Worm (Caenorhabditis elegans): Measurements from ENCODE around the gene nhr-251.

Gene nhr-251

DNA sequence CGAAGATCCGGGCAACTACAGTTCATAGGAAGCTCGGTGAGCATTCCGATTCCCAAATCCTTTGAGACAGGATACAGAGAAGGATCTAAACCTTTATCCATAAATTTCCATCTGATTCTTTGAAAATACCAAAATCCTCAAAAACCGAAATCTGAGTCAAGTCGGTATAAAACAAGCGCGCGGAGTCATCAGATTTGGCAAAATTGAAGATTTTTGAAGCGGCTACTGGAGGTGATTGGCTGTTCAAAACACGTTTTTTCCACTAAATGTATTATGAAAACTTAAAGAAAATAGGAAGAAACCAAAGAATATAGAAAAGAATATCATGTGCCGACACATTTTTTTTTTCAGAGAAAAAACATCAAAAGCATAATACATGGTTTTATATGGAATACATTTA, 25.7 kb upstream of the nhr-251 start, which contains the start of gene C14C6.13 (continued):
- no peak for TF ChIP-seq D2030.7 (GFP tag; IDR thresholded peaks at IDR 0.05)
- no peak for TF ChIP-seq ceh-40 (GFP tag; IDR thresholded peaks at IDR 0.05)
- TF ChIP-seq snpc-4 (GFP tag; optimal IDR thresholded peaks at IDR 0.05) = no peak
- TF ChIP-seq snpc-4 (tag; optimal IDR thresholded peaks at IDR 0.05) = no peak
- no peak for TF ChIP-seq sptf-2 (GFP tag; optimal IDR thresholded peaks at IDR 0.05)

DNA sequence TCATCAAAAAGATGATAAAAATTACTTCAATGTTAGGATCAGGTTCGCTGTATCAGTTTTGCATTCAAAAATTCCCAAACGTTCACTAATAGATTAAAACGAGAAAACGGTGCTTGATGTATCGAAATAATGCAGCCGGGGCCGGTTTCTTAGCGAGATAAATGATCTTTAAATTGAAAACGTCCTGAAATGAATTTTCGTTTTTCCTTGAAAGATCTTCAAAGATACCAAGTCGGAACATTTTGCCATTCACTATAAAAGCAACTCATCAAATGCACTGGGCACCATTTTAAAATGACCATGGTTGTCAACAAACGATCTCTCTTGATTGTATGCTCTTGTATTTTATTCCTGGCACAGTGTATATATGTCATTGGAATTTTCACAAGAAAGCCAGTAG, 24.3 kb upstream of the nhr-251 start, which contains the start of gene K06H6.5:
TSS of gene K06H6.5 (plus strand) at position 301 of the 400 bp plus-strand sequence.
- TF ChIP-seq B0035.1 (tag; optimal IDR thresholded peaks at IDR 0.05) = no peak
- TF ChIP-seq Y53G8AR.9 (GFP tag; conservative IDR thresholded peaks at IDR 0.05) = no peak
- TF ChIP-seq F22D6.2 (tag; optimal IDR thresholded peaks at IDR 0.05) = no peak
- no peak for TF ChIP-seq C17E4.6 (GFP tag; IDR thresholded peaks at IDR 0.05)
- TF ChIP-seq B0019.2 (GFP tag; conservative IDR thresholded peaks at IDR 0.05) = no peak
- no peak for TF ChIP-seq chd-7 (tag; optimal IDR thresholded peaks at IDR 0.05)
- no peak for TF ChIP-seq dpff-1 (tag; optimal IDR thresholded peaks at IDR 0.05)
- TF ChIP-seq attf-3 (GFP tag; conservative IDR thresholded peaks at IDR 0.05) = no peak
- no peak for TF ChIP-seq dox-1 (GFP tag; IDR thresholded peaks at IDR 0.05)
- no peak for TF ChIP-seq tlf-1 (GFP tag; optimal IDR thresholded peaks at IDR 0.05)
- no peak for TF ChIP-seq T07F8.4 (tag; optimal IDR thresholded peaks at IDR 0.05)
- TF ChIP-seq snpc-3.4 (tag; optimal IDR thresholded peaks at IDR 0.05) = no peak
- TF ChIP-seq lsy-27 (tag; optimal IDR thresholded peaks at IDR 0.05; ENCODE audit: borderline replicate concordance, insufficient read depth) = no peak
- no peak for TF ChIP-seq B0336.3 (GFP tag; IDR thresholded peaks at IDR 0.05)
- TF ChIP-seq attf-5 (GFP tag; optimal IDR thresholded peaks at IDR 0.05) = no peak

DNA sequence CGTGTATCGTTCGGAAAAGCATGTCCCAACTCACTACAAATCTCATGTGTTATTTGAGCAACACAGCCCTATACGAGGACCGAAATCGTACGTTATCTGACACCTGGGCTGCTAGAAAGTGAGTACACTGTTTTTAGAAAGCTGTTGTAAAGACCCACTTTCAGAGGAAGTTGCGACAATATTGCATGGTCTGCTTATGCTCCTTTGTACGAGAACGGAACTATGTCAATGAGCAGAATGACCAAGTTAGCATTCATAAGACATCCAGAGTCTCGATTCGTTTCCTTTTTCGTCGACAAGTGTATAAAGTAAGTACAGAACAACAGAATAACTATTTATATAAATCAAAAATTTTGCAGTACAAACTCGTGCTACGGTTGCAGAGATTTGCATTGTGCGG, 23.4 kb upstream of the nhr-251 start:
- TF ChIP-seq sea-2 (GFP tag; IDR thresholded peaks at IDR 0.05) = no peak
- TF ChIP-seq ztf-28 (GFP tag; IDR thresholded peaks at IDR 0.05) = no peak
- TF ChIP-seq egl-18 (GFP tag; IDR thresholded peaks at IDR 0.05) = no peak
- no peak for TF ChIP-seq rcor-1 (GFP tag; IDR thresholded peaks at IDR 0.05)
- no peak for TF ChIP-seq madf-6 (GFP tag; IDR thresholded peaks at IDR 0.05)
- no peak for TF ChIP-seq ceh-79 (tag; optimal IDR thresholded peaks at IDR 0.05)
- TF ChIP-seq attf-5 (GFP tag; optimal IDR thresholded peaks at IDR 0.05) = no peak

DNA sequence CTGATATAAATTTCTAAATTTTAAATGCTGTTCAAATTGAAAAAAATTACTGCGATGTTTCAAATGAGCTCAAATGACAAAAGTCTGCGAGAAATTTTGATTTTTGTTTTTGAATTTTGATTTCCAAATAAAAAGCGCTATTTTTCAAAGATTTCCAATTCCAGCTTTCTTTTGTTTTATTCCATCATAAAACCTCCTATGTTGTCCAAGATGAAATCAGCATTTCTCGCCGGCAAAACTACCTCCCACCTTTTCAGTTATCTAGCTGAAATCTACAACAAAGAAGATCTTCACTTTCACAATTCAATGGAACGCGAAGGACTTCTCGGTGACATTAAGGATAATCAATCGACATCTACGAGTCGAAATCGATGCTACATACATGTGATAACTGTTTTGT, 21.4 kb upstream of the nhr-251 start, which contains the start of gene K06H6.4:
TSS of gene K06H6.4 (plus strand) at position 301 of the 400 bp plus-strand sequence.
- TF ChIP-seq Y95B8A.8 (GFP tag; IDR thresholded peaks at IDR 0.05) (no peak), tbx-9 (tag; optimal IDR thresholded peaks at IDR 0.05; ENCODE audit: borderline replicate concordance) (no peak), attf-3 (GFP tag; conservative IDR thresholded peaks at IDR 0.05) (no peak), ztf-22 (GFP tag; optimal IDR thresholded peaks at IDR 0.05) (no peak), zfh-2 (GFP tag; conservative IDR thresholded peaks at IDR 0.05) (no peak), Y56A3A.18 (GFP tag; IDR thresholded peaks at IDR 0.05) (no peak), dpl-1 (GFP tag; optimal IDR thresholded peaks at IDR 0.05) (no peak)

DNA sequence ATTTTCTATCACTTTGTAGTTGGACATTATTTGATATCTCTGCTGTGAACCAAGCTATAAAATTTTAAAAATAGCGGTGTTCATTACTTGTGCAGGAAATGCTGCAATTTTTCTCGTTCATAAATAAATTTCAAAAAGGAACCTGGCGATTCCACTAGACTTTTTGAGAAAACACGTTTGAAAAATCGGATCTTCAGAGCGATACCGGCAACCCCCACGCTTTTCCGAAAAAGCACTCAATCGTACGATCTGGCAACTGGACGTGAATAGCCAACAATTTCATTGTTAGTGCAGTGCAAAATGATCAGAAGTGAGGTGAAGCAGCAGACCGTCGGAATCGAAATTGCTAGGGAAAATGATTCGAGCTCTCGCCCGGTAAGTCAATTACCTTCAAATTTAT, 18.7 kb upstream of the nhr-251 start, which contains the start of gene nstp-7:
TSS of gene nstp-7 (plus strand) at position 301 of the 400 bp plus-strand sequence.
- TF ChIP-seq rpc-1 (optimal IDR thresholded peaks at IDR 0.05) = no peak
- no peak for TF ChIP-seq rpc-1 (tag; optimal IDR thresholded peaks at IDR 0.05)
- TF ChIP-seq F22D6.2 (tag; optimal IDR thresholded peaks at IDR 0.05) = no peak
- TF ChIP-seq let-607 (tag; optimal IDR thresholded peaks at IDR 0.05) = no peak
- TF ChIP-seq Y79H2A.3 (GFP tag; conservative IDR thresholded peaks at IDR 0.05) = no peak
- no peak for TF ChIP-seq gei-17 (GFP tag; optimal IDR thresholded peaks at IDR 0.05)
- TF ChIP-seq atf-7 (tag; optimal IDR thresholded peaks at IDR 0.05) = no peak
- no peak for TF ChIP-seq F39B2.1 (GFP tag; IDR thresholded peaks at IDR 0.05)
- no peak for TF ChIP-seq F57A8.1 (GFP tag; optimal IDR thresholded peaks at IDR 0.05)
- no peak for TF ChIP-seq ets-4 (GFP tag; optimal IDR thresholded peaks at IDR 0.05)
- no peak for TF ChIP-seq C17E4.6 (GFP tag; IDR thresholded peaks at IDR 0.05)
- no peak for TF ChIP-seq somi-1 (GFP tag; optimal IDR thresholded peaks at IDR 0.05)
